Fruit fly (Drosophila melanogaster): ENCODE results near the gene Nmd3.
A peak's percentile ranks its signal among the peaks of the same experiment; 100 is the strongest.

The Nmd3 gene

dm6 chrX:2157929-2158610 is 26.4 kb downstream of the Nmd3 start (continued):
- peak; percentile 24; the same call in 1 of the 2 replicates for TF ChIP-seq Adf1 (GFP tag; IDR thresholded peaks at IDR 0.05)
- TF ChIP-seq hkb (optimal IDR thresholded peaks at IDR 0.05), result peak; percentile 50
- no peak for TF ChIP-seq hkb (GFP tag; IDR thresholded peaks at IDR 0.05)
- peak; percentile 97 for TF ChIP-seq CG8478 (optimal IDR thresholded peaks at IDR 0.05)
- no peak for TF ChIP-seq ab (GFP tag; optimal IDR thresholded peaks at IDR 0.05)
- TF ChIP-seq Hr51 (GFP tag; optimal IDR thresholded peaks at IDR 0.05), result no peak
- peak; percentile 79 for TF ChIP-seq CG1832 (GFP tag; optimal IDR thresholded peaks at IDR 0.05)
- TF ChIP-seq sqz (GFP tag; optimal IDR thresholded peaks at IDR 0.05), result peak; percentile 29
- TF ChIP-seq so (GFP tag; IDR thresholded peaks at IDR 0.05), result no peak
- TF ChIP-seq chinmo (GFP tag; IDR thresholded peaks at IDR 0.05; ENCODE audit: partially characterized antibody), result peak; percentile 48; the same call in 1 of the 4 replicates
- TF ChIP-seq CG4404 (GFP tag; IDR thresholded peaks at IDR 0.05), result no peak
- TF ChIP-seq Sox100B (GFP tag; optimal IDR thresholded peaks at IDR 0.05), result no peak
- TF ChIP-seq Kr (GFP tag; optimal IDR thresholded peaks at IDR 0.05), result no peak
- no peak for TF ChIP-seq Ets97D (GFP tag; optimal IDR thresholded peaks at IDR 0.05)
- TF ChIP-seq jigr1 (GFP tag; IDR thresholded peaks at IDR 0.05), result no peak
- no peak for TF ChIP-seq gem (tag; optimal IDR thresholded peaks at IDR 0.05)
- peak; percentile 36; the same call in 1 of the 3 replicates for TF ChIP-seq CG34422 (GFP tag; IDR thresholded peaks at IDR 0.05)
- no peak for TF ChIP-seq schlank (tag; optimal IDR thresholded peaks at IDR 0.05)
- TF ChIP-seq CG4360 (GFP tag; IDR thresholded peaks at IDR 0.05), result peak; percentile 41

dm6 chrX:2155868-2156267 is 28.6 kb downstream of the Nmd3 start:
- TF ChIP-seq fd3F (GFP tag; optimal IDR thresholded peaks at IDR 0.05) (no peak), yki (optimal IDR thresholded peaks at IDR 0.05) (no peak), CG12769 (tag; optimal IDR thresholded peaks at IDR 0.05) (peak; percentile 93), rib (GFP tag; IDR thresholded peaks at IDR 0.05) (no peak), CG7786 (GFP tag; optimal IDR thresholded peaks at IDR 0.05) (no peak), CG1024 (GFP tag; IDR thresholded peaks at IDR 0.05) (0 out of 2 replicates have a peak, but pooled peaks have one; percentile 21), dm (GFP tag; optimal IDR thresholded peaks at IDR 0.05) (no peak), fd102C (GFP tag; optimal IDR thresholded peaks at IDR 0.05) (no peak), E2f1 (GFP tag; IDR thresholded peaks at IDR 0.05) (peak; percentile 87), zfh1 (GFP tag; IDR thresholded peaks at IDR 0.05) (no peak), CG4404 (GFP tag; IDR thresholded peaks at IDR 0.05) (no peak), slbo (GFP tag; IDR thresholded peaks at IDR 0.05) (peak; percentile 41), HLH54F (GFP tag; optimal IDR thresholded peaks at IDR 0.05) (no peak), MESR4 (GFP tag; optimal IDR thresholded peaks at IDR 0.05) (peak; percentile 9), CG9932 (GFP tag; IDR thresholded peaks at IDR 0.05) (no peak), CG10147 (GFP tag; optimal IDR thresholded peaks at IDR 0.05) (no peak), CG32772 (GFP tag; IDR thresholded peaks at IDR 0.05) (no peak), CG1529 (GFP tag; optimal IDR thresholded peaks at IDR 0.05) (no peak), bbx (GFP tag; IDR thresholded peaks at IDR 0.05; ENCODE audit: partially characterized antibody) (0 out of 2 replicates have a peak, but pooled peaks have one; percentile 23), p53 (GFP tag; optimal IDR thresholded peaks at IDR 0.05) (no peak), zf30C (GFP tag; optimal IDR thresholded peaks at IDR 0.05) (peak; percentile 60), CG8924 (tag; optimal IDR thresholded peaks at IDR 0.05) (peak; percentile 5), CG2199 (GFP tag; IDR thresholded peaks at IDR 0.05) (peak; percentile 76; the same call in 2 of the 3 replicates), stwl (tag; optimal IDR thresholded peaks at IDR 0.05) (peak; percentile 20), pfk (GFP tag; optimal IDR thresholded peaks at IDR 0.05) (no peak), Chrac-16 (GFP tag; optimal IDR thresholded peaks at IDR 0.05) (no peak), wdn (GFP tag; IDR thresholded peaks at IDR 0.05) (no peak), NC2β (GFP tag; optimal IDR thresholded peaks at IDR 0.05) (no peak), NfI (GFP tag; optimal IDR thresholded peaks at IDR 0.05) (no peak), tap (tag; optimal IDR thresholded peaks at IDR 0.05) (no peak), fd64A (GFP tag; optimal IDR thresholded peaks at IDR 0.05) (no peak), sug (tag; optimal IDR thresholded peaks at IDR 0.05) (no peak), sisA (GFP tag; IDR thresholded peaks at IDR 0.05) (no peak)

Data from whole organism, embryonic.